Worm (Caenorhabditis elegans) whole organism, L1 larva: ENCODE data around the gene zip-1.

Source experiments
- fkh-10 ChIP-seq: sonication (generic microtip); optimal IDR thresholded peaks from 2 replicates; lab custom pipeline; 2017; ENCODE audit warnings: missing biosample characterization, missing genetic modification reagents, missing genetic modification characterization
- fkh-8 ChIP-seq: sonication (generic microtip); optimal IDR thresholded peaks from 2 replicates; lab custom pipeline; 2016; ENCODE audit warnings: mild to moderate bottlenecking, missing genetic modification characterization, missing compliant biosample characterization
- nhr-11 ChIP-seq: fragments of 150-350 bp; optimal IDR thresholded peaks from 2 replicates; lab custom pipeline; 2014; ENCODE audit warnings: missing biosample characterization, missing genetic modification characterization
- pqm-1 ChIP-seq: sonication (generic microtip); optimal IDR thresholded peaks from 3 replicates; lab custom pipeline; 2017; ENCODE audit warnings: missing biosample characterization, missing genetic modification characterization

ce11 chrIII:12304805-12305377 is 28.7 kb upstream of the zip-1 start:
- TF ChIP-seq nhr-11 (no peak), pqm-1 (no peak), fkh-8 (no peak), fkh-10 (GFP tag; lab: Kevin White, UChicago) (no peak)
